Worm (Caenorhabditis elegans): ENCODE results near the gene fbxb-26.

DNA sequence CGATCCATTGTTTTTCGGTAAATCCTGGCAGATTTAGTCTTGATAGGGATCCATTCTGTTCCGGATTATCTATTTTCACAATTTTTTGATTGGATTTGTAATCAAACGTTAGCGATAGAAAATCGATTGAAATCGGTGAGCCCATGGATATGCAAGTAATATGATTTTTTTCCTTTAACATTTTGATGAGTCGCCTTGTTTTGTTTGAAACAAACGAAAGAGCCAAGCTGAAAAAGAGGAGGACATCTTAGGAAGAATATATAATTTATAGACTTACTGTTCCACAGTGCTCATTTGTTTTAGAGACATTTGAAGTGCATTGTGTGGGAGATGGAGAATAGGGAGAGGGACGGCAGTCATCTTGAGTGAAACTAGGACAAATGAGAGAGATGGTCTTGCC is 6.5 kb downstream of the fbxb-26 start, which contains the start of the genes fbxb-18 and fbxb-19:
- no peak for TF ChIP-seq W03F9.2 (tag; optimal IDR thresholded peaks at IDR 0.05)
- no peak for TF ChIP-seq dao-5 (tag; optimal IDR thresholded peaks at IDR 0.05)

All from whole organism, L4/young adult.